Fruit fly (Drosophila melanogaster) whole organism, embryonic: ENCODE results near the gene CG42784.

Experiments
- B-H2 ChIP-seq: fragments of 200-800 bp; sonication (Bioruptor generic); optimal IDR thresholded peaks from 2 replicates; lab custom pipeline; 2018; ENCODE audit warnings: missing biosample characterization, mild to moderate bottlenecking, missing genetic modification characterization
- Bgb ChIP-seq: fragments of 200-800 bp; sonication (Bioruptor generic); IDR thresholded peaks from 2 replicates; pipeline ENCODE4 v1.3.6; 2022; ENCODE audit warnings: missing biosample characterization, missing genetic modification characterization; ENCODE audit not compliant: partially characterized antibody
- CG10959 ChIP-seq: fragments of 200-800 bp; sonication (Bioruptor generic); IDR thresholded peaks from 2 replicates; pipeline ENCODE4 v1.3.6; 2022; ENCODE audit warnings: missing biosample characterization, missing genetic modification characterization
- CG11085 ChIP-seq: fragments of 200-800 bp; sonication (Bioruptor generic); IDR thresholded peaks from 2 replicates; pipeline ENCODE4 v1.3.6; 2022; ENCODE audit warnings: missing biosample characterization, missing genetic modification characterization
- CG11504 ChIP-seq: fragments of 200-800 bp; sonication (Bioruptor generic); optimal IDR thresholded peaks from 3 replicates; lab custom pipeline; 2019; ENCODE audit warnings: missing biosample characterization, mild to moderate bottlenecking, missing genetic modification characterization, moderate library complexity
- CG12104 ChIP-seq: fragments of 200-800 bp; sonication (Bioruptor generic); optimal IDR thresholded peaks from 3 replicates; lab custom pipeline; 2016; ENCODE audit warnings: missing biosample characterization, missing genetic modification characterization
- CG13894 ChIP-seq: fragments of 200-800 bp; sonication (Bioruptor generic); optimal IDR thresholded peaks from 3 replicates; lab custom pipeline; 2018; ENCODE audit warnings: missing biosample characterization, mild to moderate bottlenecking, missing genetic modification characterization, moderate library complexity
- CG14667 ChIP-seq: fragments of 200-800 bp; sonication (Bioruptor generic); IDR thresholded peaks from 2 replicates; pipeline ENCODE4 v1.3.6; 2022; ENCODE audit warnings: missing biosample characterization, missing genetic modification characterization
- CG15269 ChIP-seq: fragments of 200-800 bp; sonication (Bioruptor generic); optimal IDR thresholded peaks from 2 replicates; lab custom pipeline; 2018; ENCODE audit warnings: missing biosample characterization, mild to moderate bottlenecking, missing genetic modification characterization, moderate library complexity
- CG15601 ChIP-seq: fragments of 200-800 bp; sonication (Bioruptor generic); optimal IDR thresholded peaks from 3 replicates; lab custom pipeline; 2019; ENCODE audit warnings: missing biosample characterization, mild to moderate bottlenecking, missing genetic modification characterization, moderate library complexity
- CG17186 ChIP-seq: fragments of 200-800 bp; sonication (Bioruptor generic); optimal IDR thresholded peaks from 3 replicates; lab custom pipeline; 2017; ENCODE audit warnings: missing biosample characterization, missing genetic modification reagents, missing genetic modification characterization
- CG17385 ChIP-seq: fragments of 200-800 bp; sonication (Bioruptor generic); optimal IDR thresholded peaks from 3 replicates; lab custom pipeline; 2018; ENCODE audit warnings: missing biosample characterization, mild to moderate bottlenecking, missing genetic modification characterization
- CG17829 ChIP-seq: fragments of 200-800 bp; optimal IDR thresholded peaks from 2 replicates; lab custom pipeline; 2019; ENCODE audit warnings: missing biosample characterization, mild to moderate bottlenecking, missing genetic modification characterization, moderate library complexity
- CG18476 ChIP-seq: fragments of 200-800 bp; sonication (Bioruptor generic); optimal IDR thresholded peaks from 2 replicates; lab custom pipeline; 2016; ENCODE audit warnings: missing biosample characterization, mild to moderate bottlenecking, missing genetic modification characterization
- CG18599 ChIP-seq: fragments of 200-800 bp; sonication (Bioruptor generic); optimal IDR thresholded peaks from 3 replicates; lab custom pipeline; 2017; ENCODE audit warnings: missing biosample characterization, missing genetic modification characterization, mild to moderate bottlenecking, moderate library complexity, missing genetic modification reagents
- CG2120 ChIP-seq: fragments of 200-800 bp; sonication (Bioruptor generic); optimal IDR thresholded peaks from 3 replicates; lab custom pipeline; 2016; ENCODE audit warnings: missing biosample characterization, missing genetic modification characterization
- CG2199 ChIP-seq: fragments of 200-800 bp; sonication (Bioruptor generic); IDR thresholded peaks from 3 replicates; pipeline ENCODE4 v1.3.6; 2022; ENCODE audit warnings: missing biosample characterization, missing genetic modification characterization
- CG3065 ChIP-seq: fragments of 200-800 bp; sonication (Bioruptor generic); optimal IDR thresholded peaks from 2 replicates; lab custom pipeline; 2016; ENCODE audit warnings: missing biosample characterization, missing genetic modification characterization
- CG31224 ChIP-seq: fragments of 200-800 bp; sonication (Bioruptor generic); IDR thresholded peaks from 2 replicates; pipeline ENCODE4 v1.3.6; 2022; ENCODE audit warnings: missing biosample characterization, missing genetic modification characterization
- CG32772 ChIP-seq: fragments of 200-800 bp; sonication (Bioruptor generic); IDR thresholded peaks from 2 replicates; pipeline ENCODE4 v1.3.6; 2022; ENCODE audit warnings: missing biosample characterization, missing genetic modification characterization
- CG34224 ChIP-seq: fragments of 200-800 bp; sonication (Bioruptor generic); IDR thresholded peaks from 3 replicates; pipeline ENCODE4 v1.3.6; 2022; ENCODE audit warnings: missing biosample characterization, missing genetic modification characterization; ENCODE audit not compliant: partially characterized antibody
- CG34376 ChIP-seq: fragments of 200-800 bp; sonication (Bioruptor generic); optimal IDR thresholded peaks from 2 replicates; lab custom pipeline; 2018; ENCODE audit warnings: missing biosample characterization, mild to moderate bottlenecking, missing genetic modification characterization
- CG7839 ChIP-seq: fragments of 200-800 bp; sonication (Bioruptor generic); optimal IDR thresholded peaks from 3 replicates; lab custom pipeline; 2018; ENCODE audit warnings: missing biosample characterization, mild to moderate bottlenecking, missing genetic modification characterization, moderate library complexity
- CG8924 ChIP-seq: fragments of 200-800 bp; optimal IDR thresholded peaks from 3 replicates; lab custom pipeline; 2019; ENCODE audit warnings: missing biosample characterization, mild to moderate bottlenecking, missing genetic modification characterization, moderate library complexity
- CG9215 ChIP-seq: fragments of 200-800 bp; sonication (Bioruptor generic); IDR thresholded peaks from 2 replicates; pipeline ENCODE4 v1.3.6; 2022; ENCODE audit warnings: missing biosample characterization, missing genetic modification characterization
- Deaf1 ChIP-seq: fragments of 200-800 bp; optimal IDR thresholded peaks from 3 replicates; lab custom pipeline; 2019; ENCODE audit warnings: missing biosample characterization, mild to moderate bottlenecking, missing genetic modification characterization, moderate library complexity
- Drgx ChIP-seq: fragments of 200-800 bp; sonication (Bioruptor generic); IDR thresholded peaks from 2 replicates; pipeline ENCODE4 v1.3.6; 2022; ENCODE audit warnings: missing biosample characterization, missing genetic modification characterization
- Optix ChIP-seq: fragments of 200-800 bp; sonication (Bioruptor generic); IDR thresholded peaks from 3 replicates; pipeline ENCODE4 v1.3.6; 2022; ENCODE audit warnings: missing biosample characterization, missing genetic modification characterization
- Pdp1 ChIP-seq, 2 experiments: fragments of 200-800 bp; sonication (Bioruptor generic); optimal IDR thresholded peaks; 3 replicates each; lab custom pipeline; 2016; ENCODE audit warnings: missing biosample characterization in 2 of 2, missing genetic modification characterization in 2 of 2, mild to moderate bottlenecking in 1 of 2, moderate library complexity in 1 of 2
- Rx ChIP-seq: fragments of 200-800 bp; sonication (Bioruptor generic); IDR thresholded peaks from 2 replicates; pipeline ENCODE4 v1.3.6; 2022; ENCODE audit warnings: missing biosample characterization, missing genetic modification characterization
- Six4 ChIP-seq: fragments of 200-800 bp; sonication (Bioruptor generic); optimal IDR thresholded peaks from 2 replicates; lab custom pipeline; 2016; ENCODE audit warnings: missing biosample characterization, missing genetic modification characterization
- ab ChIP-seq: fragments of 200-800 bp; sonication (Bioruptor generic); optimal IDR thresholded peaks from 2 replicates; lab custom pipeline; 2016; ENCODE audit warnings: missing biosample characterization, missing genetic modification characterization
- cas ChIP-seq: fragments of 200-800 bp; sonication (Bioruptor generic); IDR thresholded peaks from 2 replicates; pipeline ENCODE4 v1.3.6; 2022; ENCODE audit warnings: missing biosample characterization, missing genetic modification characterization
- cato ChIP-seq: fragments of 200-800 bp; sonication (Bioruptor generic); optimal IDR thresholded peaks from 2 replicates; lab custom pipeline; 2016; ENCODE audit warnings: missing biosample characterization, missing genetic modification characterization, borderline replicate concordance
- chif ChIP-seq, 2 experiments: fragments of 200-800 bp; sonication (Bioruptor generic); optimal IDR thresholded peaks; 3 replicates each; lab custom pipeline; 2016; ENCODE audit warnings: missing biosample characterization in 2 of 2, missing genetic modification characterization in 2 of 2
- dan ChIP-seq: fragments of 200-800 bp; sonication (Bioruptor generic); IDR thresholded peaks from 2 replicates; pipeline ENCODE4 v1.3.6; 2022; ENCODE audit warnings: missing biosample characterization, missing genetic modification characterization
- exex ChIP-seq: fragments of 200-800 bp; sonication (Bioruptor generic); optimal IDR thresholded peaks from 4 replicates; lab custom pipeline; 2018; ENCODE audit warnings: missing biosample characterization, mild to moderate bottlenecking, missing genetic modification characterization, moderate library complexity
- fd102C ChIP-seq: fragments of 200-800 bp; sonication (Bioruptor generic); optimal IDR thresholded peaks from 2 replicates; lab custom pipeline; 2018; ENCODE audit warnings: missing biosample characterization, mild to moderate bottlenecking, missing genetic modification characterization, moderate library complexity
- gcm ChIP-seq: fragments of 200-800 bp; sonication (Bioruptor generic); optimal IDR thresholded peaks from 2 replicates; lab custom pipeline; 2019; ENCODE audit warnings: missing biosample characterization, mild to moderate bottlenecking, missing genetic modification characterization, moderate library complexity
- gsb ChIP-seq: fragments of 200-800 bp; sonication (Bioruptor generic); IDR thresholded peaks from 2 replicates; pipeline ENCODE4 v1.3.6; 2022; ENCODE audit warnings: missing biosample characterization, missing genetic modification characterization
- kah ChIP-seq: fragments of 200-800 bp; sonication (Bioruptor generic); optimal IDR thresholded peaks from 2 replicates; lab custom pipeline; 2018; ENCODE audit warnings: missing biosample characterization, mild to moderate bottlenecking, missing genetic modification characterization
- otp ChIP-seq: fragments of 200-800 bp; sonication (Bioruptor generic); IDR thresholded peaks from 3 replicates; pipeline ENCODE4, ENCODE4 v1.3.6; 2022; ENCODE audit warnings: missing biosample characterization, missing genetic modification characterization
- p53 ChIP-seq: fragments of 200-800 bp; sonication (Bioruptor generic); optimal IDR thresholded peaks from 2 replicates; lab custom pipeline; 2016; ENCODE audit warnings: missing biosample characterization, missing genetic modification characterization
- rib ChIP-seq: fragments of 200-800 bp; sonication (Bioruptor generic); IDR thresholded peaks from 2 replicates; pipeline ENCODE4 v1.3.6; 2022; ENCODE audit warnings: missing biosample characterization, missing genetic modification characterization
- sima ChIP-seq: fragments of 200-800 bp; sonication (Bioruptor generic); optimal IDR thresholded peaks from 2 replicates; lab custom pipeline; 2016; ENCODE audit warnings: missing biosample characterization, missing genetic modification characterization
- tin ChIP-seq: fragments of 200-800 bp; sonication (Bioruptor generic); optimal IDR thresholded peaks from 3 replicates; lab custom pipeline; 2016; ENCODE audit warnings: missing biosample characterization, missing genetic modification characterization
- trem ChIP-seq: fragments of 200-800 bp; optimal IDR thresholded peaks from 3 replicates; lab custom pipeline; 2019; ENCODE audit warnings: missing biosample characterization, mild to moderate bottlenecking, missing genetic modification characterization, moderate library complexity
- trh ChIP-seq: fragments of 200-800 bp; sonication (Bioruptor generic); optimal IDR thresholded peaks from 2 replicates; lab custom pipeline; 2016; ENCODE audit warnings: missing biosample characterization, missing genetic modification characterization
- unc-4 ChIP-seq: fragments of 200-800 bp; sonication (Bioruptor generic); IDR thresholded peaks from 2 replicates; pipeline ENCODE4 v1.3.6; 2022; ENCODE audit warnings: missing biosample characterization, missing genetic modification characterization; ENCODE audit not compliant: partially characterized antibody

Gene CG42784

dm6 chr2L:13514262-13514937 lies 99.2 kb downstream of the CG42784 start (continued):
- TF ChIP-seq Bgb (GFP tag; lab: Robert Waterston, UW): no peak
- no peak for TF ChIP-seq CG14667 (GFP tag; lab: Robert Waterston, UW)
- no peak for TF ChIP-seq CG3065 (GFP tag; lab: Kevin White, UChicago)
- no peak for TF ChIP-seq p53
- peak; percentile 50 for TF ChIP-seq CG15601 (tag; lab: Kevin White, UChicago)
- peak; percentile 0 for TF ChIP-seq gcm (GFP tag; lab: Kevin White, UChicago)
- TF ChIP-seq chif (GFP tag; optimal IDR thresholded peaks at IDR 0.05; lab: Kevin White, UChicago): peak in 1 of 2 experiments; percentile 30
- peak; percentile 74 for TF ChIP-seq CG2120 (GFP tag; lab: Kevin White, UChicago)
- TF ChIP-seq CG18599 (GFP tag; lab: Kevin White, UChicago): peak; percentile 59
- no peak for TF ChIP-seq CG13894
- peak; percentile 54; the same call in 1 of the 2 replicates for TF ChIP-seq Drgx (GFP tag; lab: Robert Waterston, UW)
- peak; percentile 65 for TF ChIP-seq CG31224
- TF ChIP-seq cas: 0 out of 2 replicates have a peak, but pooled peaks have one; percentile 24
- no peak for TF ChIP-seq kah (GFP tag; lab: Kevin White, UChicago)
- peak; percentile 73 for TF ChIP-seq Deaf1
- TF ChIP-seq CG2199 (GFP tag; lab: Robert Waterston, UW): no peak
- TF ChIP-seq CG17186 (GFP tag; lab: Kevin White, UChicago): no peak
- TF ChIP-seq CG34224: 0 out of 3 replicates have a peak, but pooled peaks have one; percentile 15
- peak; percentile 57 for TF ChIP-seq exex (tag; lab: Kevin White, UChicago)
- peak; percentile 9; the same call in 1 of the 2 replicates for TF ChIP-seq gsb (GFP tag; lab: Robert Waterston, UW)
- TF ChIP-seq Pdp1 (GFP tag; optimal IDR thresholded peaks at IDR 0.05; lab: Kevin White, UChicago): peak in 1 of 2 experiments; percentile 89
- TF ChIP-seq sima (GFP tag; lab: Kevin White, UChicago): no peak
- TF ChIP-seq CG34376: peak; percentile 18
- no peak for TF ChIP-seq fd102C (GFP tag; lab: Kevin White, UChicago)
- peak; percentile 69 for TF ChIP-seq CG8924 (tag; lab: Kevin White, UChicago)
- peak; percentile 60 for TF ChIP-seq CG11085 (GFP tag; lab: Robert Waterston, UW)
- no peak for TF ChIP-seq trh (GFP tag; lab: Kevin White, UChicago)
- TF ChIP-seq CG15269 (tag; lab: Kevin White, UChicago): peak; percentile 58
- TF ChIP-seq unc-4 (GFP tag; lab: Robert Waterston, UW): no peak
- TF ChIP-seq Rx (GFP tag; lab: Robert Waterston, UW): peak; percentile 55; the same call in 1 of the 2 replicates
- TF ChIP-seq ab: no peak
- peak; percentile 62 for TF ChIP-seq CG9215
- TF ChIP-seq CG18476 (GFP tag; lab: Kevin White, UChicago): no peak
- no peak for TF ChIP-seq Optix
- TF ChIP-seq CG17385 (GFP tag; lab: Kevin White, UChicago): peak; percentile 58
- TF ChIP-seq rib: peak; percentile 54
- TF ChIP-seq B-H2: peak; percentile 62
- TF ChIP-seq tin (GFP tag; lab: Kevin White, UChicago): peak; percentile 8
- no peak for TF ChIP-seq CG12104
- no peak for TF ChIP-seq cato (GFP tag; lab: Kevin White, UChicago)
- no peak for TF ChIP-seq Six4 (GFP tag; lab: Kevin White, UChicago)
- TF ChIP-seq trem (tag; lab: Kevin White, UChicago): no peak
- TF ChIP-seq CG32772 (GFP tag; lab: Robert Waterston, UW): peak; percentile 26; the same call in 1 of the 2 replicates
- TF ChIP-seq CG11504 (tag; lab: Kevin White, UChicago): peak; percentile 26
- no peak for TF ChIP-seq dan (GFP tag; lab: Robert Waterston, UW)
- peak; percentile 45 for TF ChIP-seq CG7839 (tag; lab: Kevin White, UChicago)
- no peak for TF ChIP-seq CG10959 (GFP tag; lab: Robert Waterston, UW)
- TF ChIP-seq CG17829 (tag; lab: Kevin White, UChicago): peak; percentile 22
- TF ChIP-seq otp (GFP tag; lab: Robert Waterston, UW): no peak; the same call in 2 of the 3 replicates
